Worm (Caenorhabditis elegans): ENCODE measurements around the gene ZK822.1.

- TF ChIP-seq ama-1 (optimal IDR thresholded peaks at IDR 0.05) (no peak), hmg-4 (GFP tag; optimal IDR thresholded peaks at IDR 0.05) (no peak), flt-1 (GFP tag; IDR thresholded peaks at IDR 0.05) (no peak), B0310.2 (tag; optimal IDR thresholded peaks at IDR 0.05) (no peak), scrt-1 (GFP tag; IDR thresholded peaks at IDR 0.05) (no peak), F13C5.2 (tag; optimal IDR thresholded peaks at IDR 0.05) (no peak), pes-1 (GFP tag; IDR thresholded peaks at IDR 0.05) (no peak), sea-1 (GFP tag; conservative IDR thresholded peaks at IDR 0.05) (no peak), hmbx-1 (tag; optimal IDR thresholded peaks at IDR 0.05) (no peak), aly-1 (tag; optimal IDR thresholded peaks at IDR 0.05) (no peak), tra-4 (tag; optimal IDR thresholded peaks at IDR 0.05) (no peak), ceh-36 (tag; optimal IDR thresholded peaks at IDR 0.05) (no peak)
Measured at ce11 chrIV:11965327-11965726, 43.4 kb upstream of the ZK822.1 start, which contains the start of gene srj-1.

Measured in whole organism, early embryonic.